Worm (Caenorhabditis elegans) whole organism, young adult: ENCODE results near the gene F45E12.6.

Experiments
- C06A6.2 ChIP-seq: fragments of 200-800 bp; sonication (Bioruptor generic); conservative IDR thresholded peaks from 2 replicates; pipeline ENCODE4 v1.3.6; 2022; ENCODE audit warnings: missing genetic modification characterization, missing compliant biosample characterization
- D2030.7 ChIP-seq: fragments of 200-800 bp; sonication (Bioruptor generic); IDR thresholded peaks from 2 replicates; pipeline ENCODE4 v1.3.6; 2022; ENCODE audit warnings: missing genetic modification reagents, missing genetic modification characterization, missing compliant biosample characterization
- F10E7.11 ChIP-seq: sonication (generic microtip); optimal IDR thresholded peaks from 2 replicates; lab custom pipeline; 2017; ENCODE audit warnings: mild to moderate bottlenecking, missing genetic modification characterization, moderate library complexity, missing compliant biosample characterization
- F22D6.2 ChIP-seq: sonication (generic microtip); optimal IDR thresholded peaks from 2 replicates; lab custom pipeline; 2016; ENCODE audit warnings: mild to moderate bottlenecking, missing genetic modification characterization, missing compliant biosample characterization
- F23B12.7 ChIP-seq: sonication (generic microtip); optimal IDR thresholded peaks from 2 replicates; lab custom pipeline; 2017; ENCODE audit warnings: missing genetic modification characterization, mild to moderate bottlenecking, missing compliant biosample characterization, antibody characterized with exemption, moderate library complexity; ENCODE audit not compliant: insufficient read depth
- F39B2.1 ChIP-seq: fragments of 200-800 bp; sonication (Bioruptor generic); IDR thresholded peaks from 2 replicates; pipeline ENCODE4 v1.3.6; 2022; ENCODE audit warnings: missing genetic modification reagents, missing genetic modification characterization, missing compliant biosample characterization
- F49E8.2 ChIP-seq: sonication (generic microtip); optimal IDR thresholded peaks from 3 replicates; lab custom pipeline; 2017; ENCODE audit warnings: missing genetic modification characterization, mild to moderate bottlenecking, missing compliant biosample characterization, antibody characterized with exemption, moderate library complexity; ENCODE audit not compliant: insufficient read depth
- F57A8.1 ChIP-seq: fragments of 200-800 bp; sonication (Bioruptor generic); optimal IDR thresholded peaks from 2 replicates; lab custom pipeline; 2018; ENCODE audit warnings: mild to moderate bottlenecking, missing genetic modification characterization, moderate library complexity, missing compliant biosample characterization
- K12H6.12 ChIP-seq: fragments of 200-800 bp; sonication (Bioruptor generic); optimal IDR thresholded peaks from 2 replicates; lab custom pipeline; 2018; ENCODE audit warnings: mild to moderate bottlenecking, missing genetic modification characterization, missing compliant biosample characterization
- T26A5.8 ChIP-seq: sonication (generic microtip); optimal IDR thresholded peaks from 2 replicates; lab custom pipeline; 2016; ENCODE audit warnings: missing genetic modification characterization, missing compliant biosample characterization
- ZK185.1 ChIP-seq: sonication (generic microtip); optimal IDR thresholded peaks from 2 replicates; lab custom pipeline; 2016; ENCODE audit warnings: mild to moderate bottlenecking, missing genetic modification characterization, missing compliant biosample characterization; ENCODE audit not compliant: poor library complexity, severe bottlenecking
- aptf-3 ChIP-seq: fragments of 200-800 bp; sonication (Bioruptor generic); IDR thresholded peaks from 2 replicates; pipeline ENCODE4 v1.3.6; 2022; ENCODE audit warnings: missing genetic modification characterization, missing compliant biosample characterization
- atf-7 ChIP-seq: sonication (generic microtip); optimal IDR thresholded peaks from 2 replicates; lab custom pipeline; 2017; ENCODE audit warnings: mild to moderate bottlenecking, missing genetic modification characterization, missing compliant biosample characterization
- athp-1 ChIP-seq: sonication (generic microtip); optimal IDR thresholded peaks from 2 replicates; lab custom pipeline; 2017; ENCODE audit warnings: mild to moderate bottlenecking, missing genetic modification characterization, missing compliant biosample characterization
- bed-2 ChIP-seq: fragments of 200-800 bp; sonication (Bioruptor generic); IDR thresholded peaks from 2 replicates; pipeline ENCODE4 v1.3.6; 2022; ENCODE audit warnings: missing genetic modification reagents, missing genetic modification characterization, missing compliant biosample characterization
- ceh-27 ChIP-seq: fragments of 200-800 bp; sonication (Bioruptor generic); optimal IDR thresholded peaks from 2 replicates; lab custom pipeline; 2018; ENCODE audit warnings: mild to moderate bottlenecking, missing genetic modification characterization, moderate library complexity, missing compliant biosample characterization
- die-1 ChIP-seq: sonication (generic microtip); optimal IDR thresholded peaks from 2 replicates; lab custom pipeline; 2016; ENCODE audit warnings: missing genotype, mild to moderate bottlenecking, missing genetic modification characterization, missing compliant biosample characterization
- dpff-1 ChIP-seq: sonication (generic microtip); optimal IDR thresholded peaks from 2 replicates; lab custom pipeline; 2017; ENCODE audit warnings: mild to moderate bottlenecking, missing genetic modification characterization, missing compliant biosample characterization
- efl-1 ChIP-seq: fragments of 150-350 bp; optimal IDR thresholded peaks from 2 replicates; lab custom pipeline; 2014; ENCODE audit warnings: missing biosample characterization, missing genetic modification reagents, missing genetic modification characterization
- egrh-3 ChIP-seq: fragments of 200-800 bp; sonication (Bioruptor generic); IDR thresholded peaks from 2 replicates; pipeline ENCODE4 v1.3.6; 2022; ENCODE audit warnings: missing genetic modification reagents, missing genetic modification characterization, missing compliant biosample characterization
- fkh-3 ChIP-seq: sonication (generic microtip); optimal IDR thresholded peaks from 2 replicates; lab custom pipeline; 2016; ENCODE audit warnings: mild to moderate bottlenecking, missing genetic modification characterization, missing compliant biosample characterization
- gei-17 ChIP-seq: fragments of 200-800 bp; sonication (Bioruptor generic); optimal IDR thresholded peaks from 2 replicates; lab custom pipeline; 2018; ENCODE audit warnings: mild to moderate bottlenecking, missing genetic modification characterization, missing compliant biosample characterization
- hlh-12 ChIP-seq: sonication (generic microtip); optimal IDR thresholded peaks from 2 replicates; lab custom pipeline; 2016; ENCODE audit warnings: missing genetic modification characterization, missing compliant biosample characterization
- hlh-26 ChIP-seq: fragments of 200-800 bp; sonication (Bioruptor generic); conservative IDR thresholded peaks from 2 replicates; pipeline ENCODE4 v1.3.6; 2022; ENCODE audit warnings: missing genetic modification reagents, missing genetic modification characterization, missing compliant biosample characterization
- hrde-1 ChIP-seq: sonication (generic microtip); optimal IDR thresholded peaks from 2 replicates; lab custom pipeline; 2016; ENCODE audit warnings: missing genetic modification characterization, mild to moderate bottlenecking, missing compliant biosample characterization, moderate library complexity, missing genotype, missing genetic modification reagents, borderline replicate concordance
- lir-1 ChIP-seq: fragments of 200-800 bp; sonication (Bioruptor generic); conservative IDR thresholded peaks from 2 replicates; pipeline ENCODE4 v1.3.6; 2022; ENCODE audit warnings: missing genetic modification reagents, missing genetic modification characterization, missing compliant biosample characterization
- lsl-1 ChIP-seq: fragments of 200-800 bp; sonication (Bioruptor generic); optimal IDR thresholded peaks from 2 replicates; lab custom pipeline; 2018; ENCODE audit warnings: mild to moderate bottlenecking, missing genetic modification characterization, moderate library complexity, missing compliant biosample characterization
- mcd-1 ChIP-seq: fragments of 200-800 bp; sonication (Bioruptor generic); IDR thresholded peaks from 2 replicates; pipeline ENCODE4 v1.3.6; 2022; ENCODE audit warnings: missing genetic modification reagents, missing genetic modification characterization, missing compliant biosample characterization
- mes-4 ChIP-seq: sonication (generic microtip); optimal IDR thresholded peaks from 2 replicates; lab custom pipeline; 2016; ENCODE audit warnings: missing genotype, missing genetic modification characterization, missing compliant biosample characterization
- nfyb-1 ChIP-seq: fragments of 200-800 bp; sonication (Bioruptor generic); IDR thresholded peaks from 2 replicates; pipeline ENCODE4 v1.3.6; 2022; ENCODE audit warnings: missing genetic modification reagents, missing genetic modification characterization, missing compliant biosample characterization
- nhr-27 ChIP-seq: fragments of 200-800 bp; sonication (Bioruptor generic); optimal IDR thresholded peaks from 2 replicates; lab custom pipeline; 2018; ENCODE audit warnings: mild to moderate bottlenecking, missing genetic modification characterization, moderate library complexity, missing compliant biosample characterization
- nhr-90 ChIP-seq: sonication (generic microtip); optimal IDR thresholded peaks from 2 replicates; lab custom pipeline; 2016; ENCODE audit warnings: missing genotype, mild to moderate bottlenecking, missing genetic modification characterization, missing compliant biosample characterization
- pha-4 ChIP-seq: fragments of 150-350 bp; sonication (generic microtip); optimal IDR thresholded peaks from 2 replicates; lab custom pipeline; 2014; ENCODE audit warnings: missing biosample characterization, missing genetic modification reagents, missing genetic modification characterization
- snpc-3.4 ChIP-seq: sonication (generic microtip); optimal IDR thresholded peaks from 2 replicates; lab custom pipeline; 2017; ENCODE audit warnings: missing genetic modification characterization, mild to moderate bottlenecking, missing compliant biosample characterization, antibody characterized with exemption, moderate library complexity, missing genotype, missing genetic modification reagents
- somi-1 ChIP-seq: fragments of 200-800 bp; sonication (Bioruptor generic); optimal IDR thresholded peaks from 2 replicates; lab custom pipeline; 2018; ENCODE audit warnings: mild to moderate bottlenecking, missing genetic modification characterization, missing compliant biosample characterization
- tbp1 ChIP-seq: fragments of 200-800 bp; sonication (Bioruptor generic); optimal IDR thresholded peaks from 2 replicates; lab custom pipeline; 2018; ENCODE audit warnings: mild to moderate bottlenecking, missing genetic modification characterization, missing compliant biosample characterization
- unc-62 ChIP-seq: fragments of 150-350 bp; optimal IDR thresholded peaks from 2 replicates; lab custom pipeline; 2014; ENCODE audit warnings: missing biosample characterization, missing genetic modification reagents, missing genetic modification characterization
- ztf-26 ChIP-seq: sonication (generic microtip); optimal IDR thresholded peaks from 2 replicates; lab custom pipeline; 2017; ENCODE audit warnings: missing genetic modification characterization, missing compliant biosample characterization
- ztf-3 ChIP-seq: fragments of 200-800 bp; sonication (Bioruptor generic); optimal IDR thresholded peaks from 2 replicates; lab custom pipeline; 2018; ENCODE audit warnings: mild to moderate bottlenecking, missing genetic modification characterization, missing compliant biosample characterization

Gene F45E12.6

ce11 chrII:7326199-7326598 lies 12.2 kb upstream of the F45E12.6 start:
- TF ChIP-seq fkh-3 (tag; lab: Kevin White, UChicago) (no peak), T26A5.8 (tag; lab: Kevin White, UChicago) (no peak), athp-1 (tag; lab: Kevin White, UChicago) (no peak), nhr-90 (no peak), bed-2 (no peak; the same call in 1 of the 2 replicates), pha-4 (no peak), F10E7.11 (tag; lab: Kevin White, UChicago) (no peak), hlh-12 (tag; lab: Kevin White, UChicago) (no peak), ztf-26 (tag; lab: Kevin White, UChicago) (no peak), F23B12.7 (tag; lab: Kevin White, UChicago) (no peak), mcd-1 (no peak)
- TF ChIP-seq, all 124 proteins: peak for 0

- no peak for TF ChIP-seq F22D6.2 (tag; lab: Kevin White, UChicago)
- no peak for TF ChIP-seq athp-1 (tag; lab: Kevin White, UChicago)
- no peak for TF ChIP-seq nhr-27
- peak; percentile 79 for TF ChIP-seq K12H6.12
- no peak for TF ChIP-seq F39B2.1 (GFP tag; lab: Robert Waterston, UW)
- TF ChIP-seq atf-7: peak; percentile 62
- no peak for TF ChIP-seq F57A8.1 (GFP tag; lab: Kevin White, UChicago)
- peak; percentile 16 for TF ChIP-seq ZK185.1 (tag; lab: Kevin White, UChicago)
- no peak for TF ChIP-seq gei-17 (GFP tag; lab: Kevin White, UChicago)
- no peak for TF ChIP-seq die-1 (tag; lab: Kevin White, UChicago)
- no peak for TF ChIP-seq snpc-3.4
- no peak for TF ChIP-seq aptf-3 (GFP tag; lab: Robert Waterston, UW)
- TF ChIP-seq F49E8.2: no peak
- TF ChIP-seq efl-1 (GFP tag; lab: Kevin White, UChicago): no peak
- TF ChIP-seq lsl-1: no peak
- TF ChIP-seq F23B12.7 (tag; lab: Kevin White, UChicago): no peak
- TF ChIP-seq unc-62 (GFP tag; lab: Kevin White, UChicago): no peak
- no peak for TF ChIP-seq ztf-3 (GFP tag; lab: Kevin White, UChicago)
- TF ChIP-seq egrh-3 (GFP tag; lab: Robert Waterston, UW): no peak
- peak; percentile 51 for TF ChIP-seq somi-1
- TF ChIP-seq D2030.7 (GFP tag; lab: Robert Waterston, UW): no peak
- no peak for TF ChIP-seq hrde-1 (tag; lab: Kevin White, UChicago)
- TF ChIP-seq dpff-1 (tag; lab: Kevin White, UChicago): no peak
- TF ChIP-seq nfyb-1: peak; percentile 32; the same call in 1 of the 2 replicates
- no peak for TF ChIP-seq mes-4 (tag; lab: Kevin White, UChicago)
- no peak for TF ChIP-seq C06A6.2 (GFP tag; lab: Robert Waterston, UW)
- peak; percentile 5 for TF ChIP-seq ceh-27 (GFP tag; lab: Kevin White, UChicago)
- no peak for TF ChIP-seq tbp1 (GFP tag; lab: Kevin White, UChicago)
- TF ChIP-seq hlh-26 (GFP tag; lab: Robert Waterston, UW): no peak
- TF ChIP-seq lir-1 (GFP tag; lab: Robert Waterston, UW): no peak
- TF ChIP-seq F10E7.11 (tag; lab: Kevin White, UChicago): no peak
Observed at ce11 chrII:7325063-7325480, 11.1 kb upstream of the F45E12.6 start.
